Worm (Caenorhabditis elegans) whole organism, midembryonic: ENCODE data around the gene srx-54.

Source experiments
- T22C8.4 ChIP-seq: fragments of 200-800 bp; sonication (Bioruptor generic); IDR thresholded peaks from 2 replicates; pipeline ENCODE4 v1.3.6; 2022; ENCODE audit warnings: missing genetic modification characterization, missing compliant biosample characterization
- flt-1 ChIP-seq: fragments of 200-800 bp; sonication (Bioruptor generic); IDR thresholded peaks from 2 replicates; pipeline ENCODE4 v1.3.6; 2022; ENCODE audit warnings: missing genetic modification characterization, missing compliant biosample characterization
- med-1 ChIP-seq: sonication (generic microtip); optimal IDR thresholded peaks from 2 replicates; lab custom pipeline; 2017; ENCODE audit warnings: missing genetic modification characterization, mild to moderate bottlenecking, missing compliant biosample characterization, antibody characterized with exemption, missing genetic modification reagents; ENCODE audit not compliant: insufficient read depth

DNA sequence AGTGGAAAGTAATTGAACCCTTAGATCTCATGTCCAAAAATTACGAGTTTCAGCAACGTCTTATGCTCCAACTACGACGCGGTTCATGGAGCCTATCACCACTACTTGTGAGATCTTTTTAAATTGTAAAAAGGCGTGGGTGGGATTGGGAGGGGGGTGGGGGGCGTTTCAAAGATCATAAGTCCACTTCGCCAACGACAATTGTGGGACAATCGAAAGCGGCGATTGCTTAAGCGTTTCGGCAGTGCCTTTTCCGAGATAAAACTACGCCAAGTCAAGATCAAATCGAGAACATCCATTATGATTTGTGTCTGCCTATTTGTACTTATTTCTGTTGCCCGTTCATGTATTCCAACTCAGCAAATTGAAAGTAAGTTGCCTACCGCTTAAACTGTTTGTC, 18.8 kb upstream of the srx-54 start, which contains the start of gene clec-239:
- TF ChIP-seq T22C8.4 (GFP tag; lab: Robert Waterston, UW) (no peak), flt-1 (GFP tag; lab: Robert Waterston, UW) (no peak), med-1 (GFP tag; lab: Kevin White, UChicago) (no peak)
